Worm (Caenorhabditis elegans): Measurements from ENCODE around the gene Y57G7A.2.

The Y57G7A.2 gene

DNA sequence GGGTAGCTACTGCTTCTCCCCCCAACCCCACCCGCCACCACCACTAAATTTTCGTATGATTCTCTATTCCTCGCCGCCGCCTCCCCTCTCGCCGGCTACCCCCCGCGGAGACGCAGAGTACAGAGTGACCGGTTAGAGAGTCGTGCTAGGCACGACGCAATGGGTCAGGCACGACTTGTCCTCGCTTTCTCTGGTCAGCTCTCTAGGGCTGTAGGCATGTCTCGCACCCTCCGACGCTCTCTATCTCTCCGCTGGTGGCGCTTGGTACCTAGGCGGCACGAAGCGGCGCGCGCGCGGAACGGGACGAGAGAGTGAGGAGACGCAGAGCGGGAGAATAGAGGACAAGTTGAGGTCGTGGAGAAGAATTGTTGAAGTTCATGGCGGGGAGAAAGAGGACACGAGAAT is 49.0 kb upstream of the Y57G7A.2 start (continued):
- TF ChIP-seq lsy-2 (tag; optimal IDR thresholded peaks at IDR 0.05) (peak; percentile 69 to 75), ceh-44 (GFP tag; IDR thresholded peaks at IDR 0.05) (0 out of 2 replicates have a peak, but pooled peaks have one; percentile 32), ctbp-1 (GFP tag; IDR thresholded peaks at IDR 0.05) (peak; percentile 83), unc-62 (GFP tag; optimal IDR thresholded peaks at IDR 0.05 in 1 of 2) (peak in 1 of 2 experiments; percentile 99), unc-62 (tag; optimal IDR thresholded peaks at IDR 0.05) (no peak), mxl-2 (GFP tag; conservative IDR thresholded peaks at IDR 0.05) (no peak), R02D3.7 (tag; optimal IDR thresholded peaks at IDR 0.05) (no peak), T20F7.1 (GFP tag; optimal IDR thresholded peaks at IDR 0.05) (no peak), ceh-20 (GFP tag; IDR thresholded peaks at IDR 0.05) (peak; percentile 69), mxl-3 (GFP tag; optimal IDR thresholded peaks at IDR 0.05) (peak; percentile 99), daf-12 (tag; optimal IDR thresholded peaks at IDR 0.05) (no peak), zfp-3 (GFP tag; conservative IDR thresholded peaks at IDR 0.05) (no peak), hmg-1.1 (GFP tag; IDR thresholded peaks at IDR 0.05) (peak; percentile 93), ces-1 (GFP tag; optimal IDR thresholded peaks at IDR 0.05) (no peak), nhr-102 (tag; optimal IDR thresholded peaks at IDR 0.05) (peak; percentile 84), lin-29 (GFP tag; IDR thresholded peaks at IDR 0.05) (peak; percentile 75), Y48G9A.11 (GFP tag; IDR thresholded peaks at IDR 0.05) (no peak), F37D6.2 (tag; optimal IDR thresholded peaks at IDR 0.05) (peak; percentile 43), dmd-6 (GFP tag; IDR thresholded peaks at IDR 0.05) (peak; percentile 63), nhr-237 (tag; optimal IDR thresholded peaks at IDR 0.05) (no peak), egl-43 (GFP tag; IDR thresholded peaks at IDR 0.05) (peak; percentile 89), ZK337.2 (GFP tag; IDR thresholded peaks at IDR 0.05) (no peak), unc-39 (tag; optimal IDR thresholded peaks at IDR 0.05) (no peak), daf-8 (GFP tag; IDR thresholded peaks at IDR 0.05) (no peak), tra-1 (GFP tag; IDR thresholded peaks at IDR 0.05) (no peak), snpc-1.2 (GFP tag; IDR thresholded peaks at IDR 0.05) (peak; percentile 61; the same call in 1 of the 2 replicates), nhr-42 (GFP tag; IDR thresholded peaks at IDR 0.05) (peak; percentile 80), fos-1 (tag; optimal IDR thresholded peaks at IDR 0.05) (no peak), skn-1 (tag; optimal IDR thresholded peaks at IDR 0.05) (no peak), set-16 (GFP tag; IDR thresholded peaks at IDR 0.05) (peak; percentile 100), tag-97 (GFP tag; IDR thresholded peaks at IDR 0.05) (no peak), pha-4 (GFP tag; IDR thresholded peaks at IDR 0.05) (peak; percentile 77; the same call in 1 of the 2 replicates), pha-4 (tag; optimal IDR thresholded peaks at IDR 0.05) (no peak), nhr-25 (tag; optimal IDR thresholded peaks at IDR 0.05; ENCODE audit: borderline replicate concordance, insufficient read depth) (peak; percentile 76), nhr-111 (GFP tag; optimal IDR thresholded peaks at IDR 0.05) (no peak), dve-1 (tag; optimal IDR thresholded peaks at IDR 0.05; ENCODE audit: insufficient read depth) (peak; percentile 89), Y75B8A.6 (GFP tag; IDR thresholded peaks at IDR 0.05) (no peak), rbr-2 (tag; optimal IDR thresholded peaks at IDR 0.05) (peak; percentile 80), spr-3 (GFP tag; optimal IDR thresholded peaks at IDR 0.05) (peak; percentile 61), zfp-2 (tag; optimal IDR thresholded peaks at IDR 0.05) (no peak), daf-16 (GFP tag; optimal IDR thresholded peaks at IDR 0.05) (peak; percentile 49 to 64), daf-16 (tag; optimal IDR thresholded peaks at IDR 0.05) (peak; percentile 81), jun-1 (tag; optimal IDR thresholded peaks at IDR 0.05) (peak; percentile 39), ceh-82 (tag; optimal IDR thresholded peaks at IDR 0.05) (no peak), lin-1 (GFP tag; IDR thresholded peaks at IDR 0.05) (peak; percentile 77), dpl-1 (GFP tag; optimal IDR thresholded peaks at IDR 0.05) (peak; percentile 51), lin-13 (GFP tag; optimal IDR thresholded peaks at IDR 0.05) (peak; percentile 51), F44E2.7 (GFP tag; IDR thresholded peaks at IDR 0.05) (no peak), mes-2 (tag; optimal IDR thresholded peaks at IDR 0.05; ENCODE audit: poor library complexity, severe bottlenecking) (peak; percentile 68), zag-1 (tag; optimal IDR thresholded peaks at IDR 0.05) (no peak), dmd-9 (GFP tag; IDR thresholded peaks at IDR 0.05) (no peak), pqm-1 (tag; optimal IDR thresholded peaks at IDR 0.05) (no peak)
